Worm (Caenorhabditis elegans): Measurements from ENCODE around the gene tra-3.

DNA sequence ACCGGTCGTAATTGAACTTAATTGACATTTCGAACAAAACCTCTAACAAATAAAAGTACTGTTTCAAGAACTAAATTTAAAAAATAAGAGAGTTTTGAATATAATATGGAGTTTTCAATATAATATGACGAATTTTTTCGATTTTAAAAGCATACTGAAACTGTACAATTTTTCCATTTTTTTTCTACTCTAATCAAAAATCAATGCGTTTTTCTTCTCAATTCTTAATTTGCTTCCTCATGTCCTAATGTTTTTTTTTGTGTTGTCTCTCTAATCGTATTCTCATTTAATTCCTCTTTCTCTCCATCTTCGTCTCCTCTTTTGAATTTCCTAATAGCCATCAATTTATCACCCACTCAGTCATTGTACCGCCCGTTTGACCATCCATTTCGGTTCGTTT lies 38.0 kb upstream of the tra-3 start, which contains the start of gene Y57G11A.4:
- TF ChIP-seq pqm-1 (tag; optimal IDR thresholded peaks at IDR 0.05): no peak
- no peak for TF ChIP-seq egl-27 (tag; optimal IDR thresholded peaks at IDR 0.05)
- TF ChIP-seq ztf-4 (tag; optimal IDR thresholded peaks at IDR 0.05): no peak
- TF ChIP-seq nhr-237 (tag; optimal IDR thresholded peaks at IDR 0.05): no peak
- TF ChIP-seq nhr-28 (tag; optimal IDR thresholded peaks at IDR 0.05): no peak
- no peak for TF ChIP-seq nhr-76 (tag; optimal IDR thresholded peaks at IDR 0.05)
- no peak for TF ChIP-seq ZK546.5 (tag; optimal IDR thresholded peaks at IDR 0.05)
- TF ChIP-seq unc-62 (GFP tag; optimal IDR thresholded peaks at IDR 0.05): no peak
- no peak for TF ChIP-seq nhr-23 (tag; optimal IDR thresholded peaks at IDR 0.05)
- no peak for TF ChIP-seq nhr-12 (tag; optimal IDR thresholded peaks at IDR 0.05)

Data from whole organism, L3 larva.